Worm (Caenorhabditis elegans) whole organism, late embryonic: ENCODE data around the gene cwp-5.

Source experiments
- K09A11.1 ChIP-seq: sonication (generic microtip); optimal IDR thresholded peaks from 2 replicates; lab custom pipeline; 2017; ENCODE audit warnings: antibody characterized with exemption, mild to moderate bottlenecking, missing genetic modification characterization, missing compliant biosample characterization; ENCODE audit not compliant: insufficient read depth
- ama-1 ChIP-seq: fragments of 150-350 bp; optimal IDR thresholded peaks from 2 replicates; lab custom pipeline; 2014
- lim-6 ChIP-seq: sonication (generic microtip); optimal IDR thresholded peaks from 2 replicates; lab custom pipeline; 2016; ENCODE audit warnings: missing genetic modification characterization, missing compliant biosample characterization
- odd-2 ChIP-seq: sonication (generic microtip); optimal IDR thresholded peaks from 2 replicates; lab custom pipeline; 2017; ENCODE audit warnings: antibody characterized with exemption, mild to moderate bottlenecking, missing genetic modification characterization, missing compliant biosample characterization
- pha-4 ChIP-seq: fragments of 150-350 bp; optimal IDR thresholded peaks from 2 replicates; lab custom pipeline; 2018; ENCODE audit warnings: missing biosample characterization, missing genetic modification reagents, missing genetic modification characterization
- pqm-1 ChIP-seq: sonication (generic microtip); optimal IDR thresholded peaks from 2 replicates; lab custom pipeline; 2016; ENCODE audit warnings: missing genetic modification characterization, missing compliant biosample characterization
- tbx-7 ChIP-seq: sonication (generic microtip); optimal IDR thresholded peaks from 2 replicates; lab custom pipeline; 2016; ENCODE audit warnings: missing genotype, missing genetic modification characterization, missing compliant biosample characterization

DNA sequence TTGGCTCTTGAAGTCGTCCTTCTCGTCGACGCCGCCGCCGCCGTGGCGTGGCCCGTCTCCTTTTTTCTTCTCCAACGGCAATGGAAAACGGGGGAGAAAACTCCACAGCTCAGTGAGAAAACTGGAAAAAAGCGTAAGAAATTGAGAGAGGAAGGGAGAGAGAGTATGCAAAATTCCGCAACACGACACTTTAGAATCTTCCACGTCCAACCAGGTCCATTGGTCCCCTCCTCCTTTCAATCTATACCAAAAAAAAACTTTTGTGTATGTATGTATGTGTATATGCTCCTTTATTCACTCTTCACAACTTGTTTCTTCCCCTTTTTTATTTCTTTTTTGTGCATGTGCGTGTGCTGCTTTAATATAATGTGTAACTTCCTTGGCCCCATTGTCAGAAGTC is 19.3 kb upstream of the cwp-5 start:
- no peak for TF ChIP-seq lim-6
- no peak for TF ChIP-seq K09A11.1 (tag; lab: Kevin White, UChicago)
- no peak for TF ChIP-seq pqm-1 (tag; lab: Kevin White, UChicago)
- TF ChIP-seq pha-4 (tag; lab: Kevin White, UChicago), result no peak
- no peak for TF ChIP-seq tbx-7 (tag; lab: Kevin White, UChicago)
- TF ChIP-seq ama-1 (lab: Kevin White, UChicago), result no peak
- no peak for TF ChIP-seq odd-2 (tag; lab: Kevin White, UChicago)
